Worm (Caenorhabditis elegans): ENCODE results near the gene F55F10.1.
A peak's percentile ranks its signal among the peaks of the same experiment; 100 is the strongest.

- no peak for TF ChIP-seq nfya-1 (tag; optimal IDR thresholded peaks at IDR 0.05; ENCODE audit: insufficient read depth)
- TF ChIP-seq zag-1 (tag; optimal IDR thresholded peaks at IDR 0.05) = no peak
- TF ChIP-seq fos-1 (tag; optimal IDR thresholded peaks at IDR 0.05) = no peak
- no peak for TF ChIP-seq pqm-1 (tag; optimal IDR thresholded peaks at IDR 0.05)
- TF ChIP-seq nhr-11 (tag; optimal IDR thresholded peaks at IDR 0.05) = no peak
- no peak for TF ChIP-seq nhr-12 (tag; optimal IDR thresholded peaks at IDR 0.05)
- TF ChIP-seq ztf-4 (tag; optimal IDR thresholded peaks at IDR 0.05) = no peak
- no peak for TF ChIP-seq elt-3 (tag; optimal IDR thresholded peaks at IDR 0.05)
- TF ChIP-seq unc-62 (GFP tag; optimal IDR thresholded peaks at IDR 0.05) = no peak
- peak; percentile 22 for TF ChIP-seq elt-2 (tag; optimal IDR thresholded peaks at IDR 0.05)
- TF ChIP-seq sea-2 (GFP tag; optimal IDR thresholded peaks at IDR 0.05) = no peak
- TF ChIP-seq elt-1 (tag; optimal IDR thresholded peaks at IDR 0.05) = no peak
- TF ChIP-seq jun-1 (tag; optimal IDR thresholded peaks at IDR 0.05) = no peak
- no peak for TF ChIP-seq fkh-2 (tag; optimal IDR thresholded peaks at IDR 0.05)
These were observed 34.2 kb upstream of the F55F10.1 start, which contains the start of gene trpl-2 for ce11 chrIV:4326445-4326844.
